Fruit fly (Drosophila melanogaster) whole organism, embryonic: ENCODE measurements around the gene CG12289.

ENCODE experiments used
- ATbp ChIP-seq: fragments of 200-800 bp; sonication (Bioruptor generic); optimal IDR thresholded peaks from 2 replicates; lab custom pipeline; 2017; ENCODE audit warnings: missing biosample characterization, mild to moderate bottlenecking, missing genetic modification characterization, missing genetic modification reagents
- Ada2b ChIP-seq: fragments of 200-800 bp; sonication (Bioruptor generic); IDR thresholded peaks from 2 replicates; pipeline ENCODE4 v1.3.6; 2022; ENCODE audit warnings: missing biosample characterization, missing genetic modification characterization
- BEAF-32 ChIP-seq: fragments of 200-800 bp; sonication (Bioruptor generic); optimal IDR thresholded peaks from 3 replicates; lab custom pipeline; 2017; ENCODE audit warnings: missing biosample characterization, missing genetic modification characterization, mild to moderate bottlenecking, moderate library complexity, missing genetic modification reagents
- Blimp-1 ChIP-seq: fragments of 200-800 bp; sonication (Bioruptor generic); optimal IDR thresholded peaks from 3 replicates; lab custom pipeline; 2018; ENCODE audit warnings: missing biosample characterization, missing genetic modification characterization, mild to moderate bottlenecking, moderate library complexity, missing genetic modification reagents
- CG10209 ChIP-seq: fragments of 200-800 bp; sonication (Bioruptor generic); optimal IDR thresholded peaks from 3 replicates; lab custom pipeline; 2017; ENCODE audit warnings: missing biosample characterization, mild to moderate bottlenecking, missing genetic modification characterization, missing genetic modification reagents
- CG10274 ChIP-seq: fragments of 200-800 bp; sonication (Bioruptor generic); optimal IDR thresholded peaks from 3 replicates; lab custom pipeline; 2017; ENCODE audit warnings: missing biosample characterization, mild to moderate bottlenecking, missing genetic modification characterization
- CG10959 ChIP-seq: fragments of 200-800 bp; sonication (Bioruptor generic); IDR thresholded peaks from 2 replicates; pipeline ENCODE4 v1.3.6; 2022; ENCODE audit warnings: missing biosample characterization, missing genetic modification characterization
- CG12155 ChIP-seq: fragments of 200-800 bp; sonication (Bioruptor generic); optimal IDR thresholded peaks from 3 replicates; lab custom pipeline; 2016; ENCODE audit warnings: missing biosample characterization, missing genetic modification characterization
- CG12942 ChIP-seq: fragments of 200-800 bp; sonication (Bioruptor generic); optimal IDR thresholded peaks from 3 replicates; lab custom pipeline; 2016; ENCODE audit warnings: missing biosample characterization, missing genetic modification characterization
- CG14965 ChIP-seq: fragments of 200-800 bp; sonication (Bioruptor generic); optimal IDR thresholded peaks from 2 replicates; lab custom pipeline; 2016; ENCODE audit warnings: missing biosample characterization, missing genetic modification characterization, borderline replicate concordance
- CG1602 ChIP-seq: fragments of 200-800 bp; sonication (Bioruptor generic); optimal IDR thresholded peaks from 3 replicates; lab custom pipeline; 2016; ENCODE audit warnings: missing biosample characterization, missing genetic modification characterization
- CG17328 ChIP-seq: fragments of 200-800 bp; sonication (Bioruptor generic); IDR thresholded peaks from 2 replicates; pipeline ENCODE4 v1.3.6; 2022; ENCODE audit warnings: missing biosample characterization, missing genetic modification characterization
- CG18262 ChIP-seq: fragments of 200-800 bp; optimal IDR thresholded peaks from 3 replicates; lab custom pipeline; 2019; ENCODE audit warnings: missing biosample characterization, mild to moderate bottlenecking, missing genetic modification characterization, moderate library complexity
- CG2202 ChIP-seq: fragments of 200-800 bp; sonication (Bioruptor generic); optimal IDR thresholded peaks from 2 replicates; lab custom pipeline; 2018; ENCODE audit warnings: missing biosample characterization, mild to moderate bottlenecking, missing genetic modification characterization
- CG2678 ChIP-seq: fragments of 200-800 bp; sonication (Bioruptor generic); optimal IDR thresholded peaks from 3 replicates; lab custom pipeline; 2019; ENCODE audit warnings: missing biosample characterization, mild to moderate bottlenecking, missing genetic modification characterization, moderate library complexity
- CG3995 ChIP-seq: fragments of 200-800 bp; sonication (Bioruptor generic); optimal IDR thresholded peaks from 3 replicates; lab custom pipeline; 2016; ENCODE audit warnings: missing biosample characterization, missing genetic modification characterization
- CG4424 ChIP-seq: fragments of 200-800 bp; sonication (Bioruptor generic); optimal IDR thresholded peaks from 3 replicates; lab custom pipeline; 2016; ENCODE audit warnings: missing biosample characterization, missing genetic modification characterization
- CG5180 ChIP-seq: fragments of 200-800 bp; sonication (Bioruptor generic); optimal IDR thresholded peaks from 3 replicates; lab custom pipeline; 2017; ENCODE audit warnings: missing biosample characterization, missing genetic modification characterization, mild to moderate bottlenecking, moderate library complexity, missing genetic modification reagents
- CG7271 ChIP-seq: fragments of 200-800 bp; sonication (Bioruptor generic); optimal IDR thresholded peaks from 2 replicates; lab custom pipeline; 2018; ENCODE audit warnings: missing biosample characterization, mild to moderate bottlenecking, missing genetic modification characterization, moderate library complexity
- CG7556 ChIP-seq: fragments of 200-800 bp; sonication (Bioruptor generic); optimal IDR thresholded peaks from 2 replicates; lab custom pipeline; 2017; ENCODE audit warnings: missing biosample characterization, mild to moderate bottlenecking, missing genetic modification characterization
- CG7839 ChIP-seq: fragments of 200-800 bp; sonication (Bioruptor generic); optimal IDR thresholded peaks from 3 replicates; lab custom pipeline; 2018; ENCODE audit warnings: missing biosample characterization, mild to moderate bottlenecking, missing genetic modification characterization, moderate library complexity
- CG8359 ChIP-seq: fragments of 200-800 bp; sonication (Bioruptor generic); optimal IDR thresholded peaks from 2 replicates; lab custom pipeline; 2017; ENCODE audit warnings: missing biosample characterization, mild to moderate bottlenecking, missing genetic modification characterization, borderline replicate concordance
- CG8944 ChIP-seq: fragments of 200-800 bp; sonication (Bioruptor generic); optimal IDR thresholded peaks from 3 replicates; lab custom pipeline; 2016; ENCODE audit warnings: missing biosample characterization, missing genetic modification characterization
- Deaf1 ChIP-seq: fragments of 200-800 bp; optimal IDR thresholded peaks from 3 replicates; lab custom pipeline; 2019; ENCODE audit warnings: missing biosample characterization, mild to moderate bottlenecking, missing genetic modification characterization, moderate library complexity
- Eip74EF ChIP-seq, 2 experiments: fragments of 200-800 bp in 1 of 2; fragments of >200 bp in 1 of 2; sonication (Bioruptor generic) in 1 of 2; optimal IDR thresholded peaks; 2 replicates each; lab custom pipeline; 2017 to 2019; ENCODE audit warnings: missing biosample characterization in 2 of 2, missing genetic modification characterization in 2 of 2, mild to moderate bottlenecking in 1 of 2, moderate library complexity in 1 of 2
- Fer1 ChIP-seq: fragments of 200-800 bp; sonication (Bioruptor generic); optimal IDR thresholded peaks from 2 replicates; lab custom pipeline; 2017; ENCODE audit warnings: missing biosample characterization, mild to moderate bottlenecking, missing genetic modification characterization
- Gug ChIP-seq: fragments of 200-800 bp; sonication (Bioruptor generic); IDR thresholded peaks from 4 replicates; pipeline ENCODE4 v1.3.6; 2022; ENCODE audit warnings: missing biosample characterization, missing genetic modification characterization
- HLH4C ChIP-seq: fragments of 200-800 bp; sonication (Bioruptor generic); IDR thresholded peaks from 3 replicates; pipeline ENCODE4 v1.3.6; 2022; ENCODE audit warnings: missing biosample characterization, missing genetic modification characterization; ENCODE audit not compliant: partially characterized antibody
- Ptx1 ChIP-seq: fragments of 200-800 bp; sonication (Bioruptor generic); IDR thresholded peaks from 2 replicates; pipeline ENCODE4 v1.3.6; 2022; ENCODE audit warnings: missing biosample characterization, missing genetic modification characterization
- bowl ChIP-seq: fragments of 200-800 bp; sonication (Bioruptor generic); IDR thresholded peaks from 2 replicates; pipeline ENCODE4 v1.3.6; 2022; ENCODE audit warnings: missing biosample characterization, missing genetic modification characterization
- caup ChIP-seq: fragments of 200-800 bp; sonication (Bioruptor generic); optimal IDR thresholded peaks from 3 replicates; lab custom pipeline; 2017; ENCODE audit warnings: missing biosample characterization, mild to moderate bottlenecking, missing genetic modification characterization, moderate library complexity; ENCODE audit not compliant: severe bottlenecking
- chn ChIP-seq: fragments of 200-800 bp; sonication (Bioruptor generic); optimal IDR thresholded peaks from 2 replicates; lab custom pipeline; 2016; ENCODE audit warnings: missing biosample characterization, missing genetic modification characterization
- dan ChIP-seq: fragments of 200-800 bp; sonication (Bioruptor generic); IDR thresholded peaks from 2 replicates; pipeline ENCODE4 v1.3.6; 2022; ENCODE audit warnings: missing biosample characterization, missing genetic modification characterization
- disco-r ChIP-seq: fragments of 200-800 bp; sonication (Bioruptor generic); optimal IDR thresholded peaks from 2 replicates; lab custom pipeline; 2016; ENCODE audit warnings: missing biosample characterization, missing genetic modification characterization
- dm ChIP-seq: fragments of 200-800 bp; sonication (Bioruptor generic); optimal IDR thresholded peaks from 3 replicates; lab custom pipeline; 2016; ENCODE audit warnings: missing biosample characterization, missing genetic modification characterization
- dmrt99B ChIP-seq: fragments of 200-800 bp; sonication (Bioruptor generic); optimal IDR thresholded peaks from 2 replicates; lab custom pipeline; 2018; ENCODE audit warnings: missing biosample characterization, mild to moderate bottlenecking, missing genetic modification characterization, moderate library complexity
- dpn ChIP-seq, 2 experiments: fragments of 200-800 bp; sonication (Bioruptor generic); optimal IDR thresholded peaks; 3 replicates each; lab custom pipeline; 2016; ENCODE audit warnings: missing biosample characterization in 2 of 2, missing genetic modification characterization in 2 of 2
- gem ChIP-seq: fragments of 200-800 bp; sonication (Bioruptor generic); optimal IDR thresholded peaks from 2 replicates; lab custom pipeline; 2019; ENCODE audit warnings: missing biosample characterization, mild to moderate bottlenecking, missing genetic modification characterization, moderate library complexity
- gt ChIP-seq: fragments of 200-800 bp; sonication (Bioruptor generic); IDR thresholded peaks from 2 replicates; pipeline ENCODE4 v1.3.6; 2022; ENCODE audit warnings: missing biosample characterization, missing genetic modification characterization
- pan ChIP-seq, 4 experiments: fragments of >200 bp in 3 of 4; fragments of 200-800 bp in 1 of 4; sonication (Bioruptor generic) in 1 of 4; optimal IDR thresholded peaks in 3 of 4; IDR thresholded peaks in 1 of 4; 2 replicates each; pipeline versions ENCODE4 v1.3.6 to Lab custom; 2017 to 2022; ENCODE audit warnings: missing biosample characterization in 2 of 4, missing genetic modification characterization in 2 of 4, mixed read lengths in 1 of 4
- peb ChIP-seq: fragments of 200-800 bp; sonication (Bioruptor generic); IDR thresholded peaks from 2 replicates; pipeline ENCODE4 v1.3.6; 2022; ENCODE audit warnings: missing biosample characterization, missing genetic modification characterization
- prd ChIP-seq, 3 experiments: fragments of >200 bp in 2 of 3; fragments of 200-800 bp in 1 of 3; sonication (Bioruptor generic) in 1 of 3; optimal IDR thresholded peaks in 2 of 3; IDR thresholded peaks in 1 of 3; 2 replicates in 2 of 3; 3 replicates in 1 of 3; pipeline versions ENCODE4 v1.3.6 to Lab custom; 2017 to 2022; ENCODE audit warnings: missing biosample characterization in 1 of 3, missing genetic modification characterization in 1 of 3
- pros ChIP-seq: fragments of 200-800 bp; sonication (Bioruptor generic); optimal IDR thresholded peaks from 3 replicates; lab custom pipeline; 2019; ENCODE audit warnings: missing biosample characterization, mild to moderate bottlenecking, missing genetic modification characterization, moderate library complexity
- row ChIP-seq: fragments of 200-800 bp; sonication (Bioruptor generic); IDR thresholded peaks from 3 replicates; pipeline ENCODE4 v1.3.6; 2022; ENCODE audit warnings: missing biosample characterization, missing genetic modification characterization
- shn ChIP-seq: fragments of 200-800 bp; sonication (Bioruptor generic); optimal IDR thresholded peaks from 3 replicates; lab custom pipeline; 2016; ENCODE audit warnings: missing biosample characterization, missing genetic modification characterization
- trh ChIP-seq: fragments of 200-800 bp; sonication (Bioruptor generic); optimal IDR thresholded peaks from 2 replicates; lab custom pipeline; 2016; ENCODE audit warnings: missing biosample characterization, missing genetic modification characterization
- vfl ChIP-seq: fragments of 200-800 bp; sonication (Bioruptor generic); optimal IDR thresholded peaks from 2 replicates; lab custom pipeline; 2016; ENCODE audit warnings: missing biosample characterization, missing genetic modification characterization
- wdn ChIP-seq: fragments of 200-800 bp; sonication (Bioruptor generic); IDR thresholded peaks from 2 replicates; pipeline ENCODE4 v1.3.6; 2022; ENCODE audit warnings: missing biosample characterization, missing genetic modification characterization
- zfh2 ChIP-seq: fragments of 200-800 bp; sonication (Bioruptor generic); optimal IDR thresholded peaks from 2 replicates; lab custom pipeline; 2016; ENCODE audit warnings: missing biosample characterization, missing genetic modification characterization

The CG12289 gene

dm6 chr3L:11484483-11484882 is 26.2 kb upstream of the CG12289 start (continued):
- TF ChIP-seq pan (optimal IDR thresholded peaks at IDR 0.05; lab: Kevin White, UChicago) (no peak), pan (GFP tag; optimal IDR thresholded peaks at IDR 0.05 in 1 of 2, IDR thresholded peaks at IDR 0.05 in 1 of 2) (peak in 1 of 2 experiments; percentile 44), ATbp (peak; percentile 10), shn (GFP tag; lab: Kevin White, UChicago) (no peak), Ptx1 (GFP tag; lab: Robert Waterston, UW) (peak; percentile 33; the same call in 1 of the 2 replicates), CG10274 (GFP tag; lab: Kevin White, UChicago) (no peak), dan (GFP tag; lab: Robert Waterston, UW) (no peak), CG4424 (peak; percentile 44), trh (GFP tag; lab: Kevin White, UChicago) (no peak), CG10959 (GFP tag; lab: Robert Waterston, UW) (no peak), CG8359 (GFP tag; lab: Kevin White, UChicago) (no peak), HLH4C (GFP tag; lab: Robert Waterston, UW) (no peak), bowl (GFP tag; lab: Robert Waterston, UW) (no peak), CG7839 (tag; lab: Kevin White, UChicago) (peak; percentile 35), CG2202 (tag; lab: Kevin White, UChicago) (no peak), prd (optimal IDR thresholded peaks at IDR 0.05; lab: Kevin White, UChicago) (no peak), prd (GFP tag; IDR thresholded peaks at IDR 0.05; lab: Robert Waterston, UW) (peak; percentile 56), CG18262 (tag; lab: Kevin White, UChicago) (peak; percentile 27), CG8944 (GFP tag; lab: Kevin White, UChicago) (no peak), Ada2b (GFP tag; lab: Robert Waterston, UW) (0 out of 2 replicates have a peak, but pooled peaks have one; percentile 15), Fer1 (peak; percentile 56), CG1602 (no peak), dm (GFP tag; lab: Kevin White, UChicago) (no peak), Eip74EF (GFP tag; optimal IDR thresholded peaks at IDR 0.05; lab: Kevin White, UChicago) (peak in 1 of 2 experiments; percentile 33), CG10209 (GFP tag; lab: Kevin White, UChicago) (peak; percentile 6), gem (tag; lab: Kevin White, UChicago) (peak; percentile 53), pros (GFP tag; lab: Kevin White, UChicago) (no peak), chn (no peak), gt (GFP tag; lab: Robert Waterston, UW) (no peak), CG7271 (tag; lab: Kevin White, UChicago) (no peak), CG7556 (GFP tag; lab: Kevin White, UChicago) (peak; percentile 39), wdn (GFP tag; lab: Robert Waterston, UW) (no peak), CG12942 (GFP tag; lab: Kevin White, UChicago) (no peak), row (peak; percentile 53), CG3995 (GFP tag; lab: Kevin White, UChicago) (no peak), CG17328 (GFP tag; lab: Robert Waterston, UW) (0 out of 2 replicates have a peak, but pooled peaks have one; percentile 9), zfh2 (GFP tag; lab: Kevin White, UChicago) (no peak), Deaf1 (tag; lab: Kevin White, UChicago) (no peak), CG5180 (peak; percentile 21), BEAF-32 (GFP tag; lab: Kevin White, UChicago) (no peak), vfl (GFP tag; lab: Kevin White, UChicago) (no peak), CG14965 (GFP tag; lab: Kevin White, UChicago) (no peak), CG2678 (peak; percentile 62), Blimp-1 (GFP tag; lab: Kevin White, UChicago) (peak; percentile 59), disco-r (GFP tag; lab: Kevin White, UChicago) (no peak), caup (peak; percentile 38), Gug (GFP tag; lab: Robert Waterston, UW) (no peak), CG12155 (GFP tag; lab: Kevin White, UChicago) (no peak), peb (GFP tag; lab: Robert Waterston, UW) (no peak), dmrt99B (peak; percentile 55), dpn (GFP tag; optimal IDR thresholded peaks at IDR 0.05; lab: Kevin White, UChicago) (peak in 1 of 2 experiments; percentile 10)
